Fruit fly (Drosophila melanogaster) Kc167 (cell line): ENCODE data around the gene Ogdh.

ENCODE experiments used
- Myc ChIP-seq: fragments of >200 bp; optimal IDR thresholded peaks from 2 replicates; lab custom pipeline; 2017; ENCODE audit warnings: missing external identifiers
- Sin3A ChIP-seq: fragments of >200 bp; optimal IDR thresholded peaks from 2 replicates; lab custom pipeline; 2018; ENCODE audit warnings: missing external identifiers
- h ChIP-seq: fragments of >200 bp; optimal IDR thresholded peaks from 3 replicates; lab custom pipeline; 2018; ENCODE audit warnings: missing external identifiers

- TF ChIP-seq h = no peak
- TF ChIP-seq Myc = no peak
- TF ChIP-seq Sin3A (lab: Kevin White, UChicago) = no peak
Observed at dm6 chr3L:17006250-17006693, 51.6 kb downstream of the Ogdh start.
